Fruit fly (Drosophila melanogaster): ENCODE measurements around the gene kmr.

kmr gene

dm6 chr3R:13700738-13701137 is 14.3 kb upstream of the kmr start, which contains the start of gene f-cup:
Gene f-cup (minus strand): TSS chr3R:13700838.
- TF ChIP-seq noc (tag; optimal IDR thresholded peaks at IDR 0.05): no peak

- TF ChIP-seq noc (tag; optimal IDR thresholded peaks at IDR 0.05): no peak
Observed at dm6 chr3R:13705292-13705885, 9.6 kb upstream of the kmr start, which contains the start of gene Adgf-D. Gene Adgf-D (minus strand): TSS chr3R:13705402.

- no peak for TF ChIP-seq noc (tag; optimal IDR thresholded peaks at IDR 0.05)
Observed at dm6 chr3R:13706457-13706856, 8.6 kb upstream of the kmr start, which contains the start of gene Adgf-C. Gene Adgf-C (plus strand): TSS chr3R:13706757.

dm6 chr3R:13709839-13710238 is 5.2 kb upstream of the kmr start, which contains the start of gene Argp:
Gene Argp (minus strand): TSS chr3R:13709939.
- no peak for TF ChIP-seq noc (tag; optimal IDR thresholded peaks at IDR 0.05)

dm6 chr3R:13710645-13711044 is 4.4 kb upstream of the kmr start:
- TF ChIP-seq noc (tag; optimal IDR thresholded peaks at IDR 0.05): no peak

dm6 chr3R:13711735-13712134 is 3.3 kb upstream of the kmr start, which contains the start of the genes primo-1 and primo-2:
Gene primo-1 (minus strand): TSS chr3R:13711835.
Gene primo-2 (minus strand): TSS chr3R:13711835.
- no peak for TF ChIP-seq noc (tag; optimal IDR thresholded peaks at IDR 0.05)

- TF ChIP-seq noc (tag; optimal IDR thresholded peaks at IDR 0.05): peak; percentile 23
Observed at dm6 chr3R:13713541-13713940, 1.5 kb upstream of the kmr start.

dm6 chr3R:13713984-13714532 is 949 bp upstream of the kmr start:
- TF ChIP-seq noc (tag; optimal IDR thresholded peaks at IDR 0.05): no peak

dm6 chr3R:13715674-13716454 is 857 bp downstream of the kmr start:
- no peak for TF ChIP-seq noc (tag; optimal IDR thresholded peaks at IDR 0.05)

dm6 chr3R:13716827-13717226 is 1.8 kb downstream of the kmr start:
- TF ChIP-seq noc (tag; optimal IDR thresholded peaks at IDR 0.05): no peak

dm6 chr3R:13718076-13718475 is 3.1 kb downstream of the kmr start, which contains the start of gene Ubc87F:
Gene Ubc87F (minus strand): TSS chr3R:13718176.
- no peak for TF ChIP-seq noc (tag; optimal IDR thresholded peaks at IDR 0.05)

- TF ChIP-seq noc (tag; optimal IDR thresholded peaks at IDR 0.05): no peak
Observed at dm6 chr3R:13719053-13719452, 4.0 kb downstream of the kmr start.

- TF ChIP-seq noc (tag; optimal IDR thresholded peaks at IDR 0.05): no peak
Observed at dm6 chr3R:13720798-13721197, 5.8 kb downstream of the kmr start.

- no peak for TF ChIP-seq noc (tag; optimal IDR thresholded peaks at IDR 0.05)
Observed at dm6 chr3R:13721998-13722397, 7.0 kb downstream of the kmr start.

- TF ChIP-seq noc (tag; optimal IDR thresholded peaks at IDR 0.05): no peak
Observed at dm6 chr3R:13722451-13722850, 7.4 kb downstream of the kmr start.

dm6 chr3R:13724029-13724638 is 9.1 kb downstream of the kmr start:
- no peak for TF ChIP-seq noc (tag; optimal IDR thresholded peaks at IDR 0.05)
